Fruit fly (Drosophila melanogaster) whole organism, embryonic: ENCODE data around the gene Pcyt1.

Experiments used
- Bteb2 ChIP-seq: fragments of 200-800 bp; sonication (Bioruptor generic); optimal IDR thresholded peaks from 2 replicates; lab custom pipeline; 2016; ENCODE audit warnings: missing biosample characterization, missing genetic modification characterization
- CG10654 ChIP-seq: fragments of 200-800 bp; sonication (Bioruptor generic); optimal IDR thresholded peaks from 2 replicates; lab custom pipeline; 2016; ENCODE audit warnings: missing biosample characterization, missing genetic modification characterization
- CG11085 ChIP-seq: fragments of 200-800 bp; sonication (Bioruptor generic); IDR thresholded peaks from 2 replicates; pipeline ENCODE4 v1.3.6; 2022; ENCODE audit warnings: missing biosample characterization, missing genetic modification characterization
- CG11504 ChIP-seq: fragments of 200-800 bp; sonication (Bioruptor generic); optimal IDR thresholded peaks from 3 replicates; lab custom pipeline; 2019; ENCODE audit warnings: missing biosample characterization, mild to moderate bottlenecking, missing genetic modification characterization, moderate library complexity
- CG13287 ChIP-seq: fragments of 200-800 bp; sonication (Bioruptor generic); IDR thresholded peaks from 2 replicates; pipeline ENCODE4 v1.3.6; 2022; ENCODE audit warnings: missing biosample characterization, missing genetic modification characterization; ENCODE audit not compliant: partially characterized antibody
- CG13894 ChIP-seq: fragments of 200-800 bp; sonication (Bioruptor generic); optimal IDR thresholded peaks from 3 replicates; lab custom pipeline; 2018; ENCODE audit warnings: missing biosample characterization, mild to moderate bottlenecking, missing genetic modification characterization, moderate library complexity
- CG15073 ChIP-seq: fragments of 200-800 bp; sonication (Bioruptor generic); optimal IDR thresholded peaks from 2 replicates; lab custom pipeline; 2016; ENCODE audit warnings: missing biosample characterization, missing genetic modification characterization
- CG15601 ChIP-seq: fragments of 200-800 bp; sonication (Bioruptor generic); optimal IDR thresholded peaks from 3 replicates; lab custom pipeline; 2019; ENCODE audit warnings: missing biosample characterization, mild to moderate bottlenecking, missing genetic modification characterization, moderate library complexity
- CG17186 ChIP-seq: fragments of 200-800 bp; sonication (Bioruptor generic); optimal IDR thresholded peaks from 3 replicates; lab custom pipeline; 2017; ENCODE audit warnings: missing biosample characterization, missing genetic modification reagents, missing genetic modification characterization
- CG17802 ChIP-seq: fragments of 200-800 bp; sonication (Bioruptor generic); optimal IDR thresholded peaks from 2 replicates; lab custom pipeline; 2018; ENCODE audit warnings: missing biosample characterization, mild to moderate bottlenecking, missing genetic modification characterization, moderate library complexity
- CG17912 ChIP-seq: fragments of 200-800 bp; sonication (Bioruptor generic); optimal IDR thresholded peaks from 2 replicates; lab custom pipeline; 2018; ENCODE audit warnings: missing biosample characterization, mild to moderate bottlenecking, missing genetic modification characterization
- CG30020 ChIP-seq: fragments of 200-800 bp; optimal IDR thresholded peaks from 2 replicates; lab custom pipeline; 2019; ENCODE audit warnings: missing biosample characterization, mild to moderate bottlenecking, missing genetic modification characterization, moderate library complexity
- CG3407 ChIP-seq: fragments of 200-800 bp; sonication (Bioruptor generic); optimal IDR thresholded peaks from 2 replicates; lab custom pipeline; 2018; ENCODE audit warnings: missing biosample characterization, mild to moderate bottlenecking, missing genetic modification characterization
- CG7556 ChIP-seq: fragments of 200-800 bp; sonication (Bioruptor generic); optimal IDR thresholded peaks from 2 replicates; lab custom pipeline; 2017; ENCODE audit warnings: missing biosample characterization, mild to moderate bottlenecking, missing genetic modification characterization
- CG8089 ChIP-seq: fragments of 200-800 bp; sonication (Bioruptor generic); optimal IDR thresholded peaks from 3 replicates; lab custom pipeline; 2016; ENCODE audit warnings: missing biosample characterization, missing genetic modification characterization
- CG9876 ChIP-seq: fragments of 200-800 bp; sonication (Bioruptor generic); optimal IDR thresholded peaks from 2 replicates; lab custom pipeline; 2016; ENCODE audit warnings: missing biosample characterization, missing genetic modification characterization
- Chrac-16 ChIP-seq: fragments of 200-800 bp; sonication (Bioruptor generic); optimal IDR thresholded peaks from 3 replicates; lab custom pipeline; 2016; ENCODE audit warnings: missing biosample characterization, missing genetic modification characterization
- Fer2 ChIP-seq: fragments of 200-800 bp; sonication (Bioruptor generic); optimal IDR thresholded peaks from 2 replicates; lab custom pipeline; 2018; ENCODE audit warnings: missing biosample characterization, mild to moderate bottlenecking, missing genetic modification characterization, moderate library complexity
- Fer3 ChIP-seq: fragments of 200-800 bp; sonication (Bioruptor generic); optimal IDR thresholded peaks from 2 replicates; lab custom pipeline; 2018; ENCODE audit warnings: missing biosample characterization, mild to moderate bottlenecking, missing genetic modification characterization, moderate library complexity
- GATAe ChIP-seq: fragments of 200-800 bp; sonication (Bioruptor generic); conservative IDR thresholded peaks from 2 replicates; pipeline ENCODE4 v1.3.6; 2022; ENCODE audit warnings: missing biosample characterization, missing genetic modification characterization
- Kr ChIP-seq: fragments of 200-800 bp; sonication (Bioruptor generic); optimal IDR thresholded peaks from 2 replicates; lab custom pipeline; 2017; ENCODE audit warnings: missing biosample characterization, mild to moderate bottlenecking, missing genetic modification characterization
- Myb ChIP-seq: fragments of 200-800 bp; sonication (Bioruptor generic); optimal IDR thresholded peaks from 2 replicates; lab custom pipeline; 2016; ENCODE audit warnings: missing biosample characterization, missing genetic modification characterization
- NK7.1 ChIP-seq: fragments of 200-800 bp; sonication (Bioruptor generic); optimal IDR thresholded peaks from 3 replicates; lab custom pipeline; 2016; ENCODE audit warnings: missing biosample characterization, missing genetic modification characterization
- Nf-YA ChIP-seq: fragments of 200-800 bp; sonication (Bioruptor generic); IDR thresholded peaks from 2 replicates; pipeline ENCODE4 v1.3.6; 2022; ENCODE audit warnings: missing biosample characterization, missing genetic modification characterization
- NfI ChIP-seq: fragments of 200-800 bp; sonication (Bioruptor generic); optimal IDR thresholded peaks from 3 replicates; lab custom pipeline; 2018; ENCODE audit warnings: missing biosample characterization, mild to moderate bottlenecking, missing genetic modification characterization, moderate library complexity
- Sox102F ChIP-seq: fragments of 200-800 bp; sonication (Bioruptor generic); optimal IDR thresholded peaks from 2 replicates; lab custom pipeline; 2018; ENCODE audit warnings: missing biosample characterization, mild to moderate bottlenecking, missing genetic modification characterization, moderate library complexity
- Xrp1 ChIP-seq: fragments of 200-800 bp; sonication (Bioruptor generic); IDR thresholded peaks from 2 replicates; pipeline ENCODE4 v1.3.6; 2022; ENCODE audit warnings: missing biosample characterization, missing genetic modification characterization
- cas ChIP-seq: fragments of 200-800 bp; sonication (Bioruptor generic); IDR thresholded peaks from 2 replicates; pipeline ENCODE4 v1.3.6; 2022; ENCODE audit warnings: missing biosample characterization, missing genetic modification characterization
- chm ChIP-seq: fragments of 200-800 bp; sonication (Bioruptor generic); IDR thresholded peaks from 2 replicates; pipeline ENCODE4 v1.3.6; 2022; ENCODE audit warnings: missing biosample characterization, missing genetic modification characterization
- gfzf ChIP-seq: fragments of 200-800 bp; sonication (Bioruptor generic); optimal IDR thresholded peaks from 2 replicates; lab custom pipeline; 2016; ENCODE audit warnings: missing biosample characterization, mild to moderate bottlenecking, missing genetic modification characterization, moderate library complexity
- grn ChIP-seq: fragments of 200-800 bp; sonication (Bioruptor generic); optimal IDR thresholded peaks from 3 replicates; lab custom pipeline; 2017; ENCODE audit warnings: missing biosample characterization, missing genetic modification characterization
- h ChIP-seq: fragments of >200 bp; optimal IDR thresholded peaks from 2 replicates; lab custom pipeline; 2017
- ind ChIP-seq: fragments of 200-800 bp; sonication (Bioruptor generic); optimal IDR thresholded peaks from 3 replicates; lab custom pipeline; 2016; ENCODE audit warnings: missing biosample characterization, missing genetic modification characterization
- lola ChIP-seq, 3 experiments: fragments of >200 bp in 2 of 3; fragments of 200-800 bp in 1 of 3; sonication (Bioruptor generic) in 1 of 3; optimal IDR thresholded peaks; 2 replicates each; lab custom pipeline; 2017 to 2019; ENCODE audit warnings: missing biosample characterization in 3 of 3, missing genetic modification characterization in 3 of 3, mild to moderate bottlenecking in 1 of 3, moderate library complexity in 1 of 3
- lov ChIP-seq, 2 experiments: fragments of 200-800 bp in 1 of 2; fragments of >200 bp in 1 of 2; sonication (Bioruptor generic) in 1 of 2; IDR thresholded peaks in 1 of 2; optimal IDR thresholded peaks in 1 of 2; 2 replicates in 1 of 2; 3 replicates in 1 of 2; pipeline versions ENCODE4 v1.3.6 to Lab custom; 2017 to 2022; ENCODE audit warnings: missing biosample characterization in 1 of 2, missing genetic modification characterization in 1 of 2
- nau ChIP-seq: fragments of 200-800 bp; sonication (Bioruptor generic); optimal IDR thresholded peaks from 3 replicates; lab custom pipeline; 2017; ENCODE audit warnings: missing biosample characterization, mild to moderate bottlenecking, missing genetic modification characterization, missing genetic modification reagents
- nerfin-1 ChIP-seq: fragments of 200-800 bp; sonication (Bioruptor generic); optimal IDR thresholded peaks from 3 replicates; lab custom pipeline; 2019; ENCODE audit warnings: missing biosample characterization, mild to moderate bottlenecking, missing genetic modification characterization, moderate library complexity
- odd ChIP-seq: fragments of 200-800 bp; sonication (Bioruptor generic); optimal IDR thresholded peaks from 2 replicates; lab custom pipeline; 2017; ENCODE audit warnings: missing biosample characterization, mild to moderate bottlenecking, missing genetic modification characterization
- org-1 ChIP-seq: fragments of 200-800 bp; sonication (Bioruptor generic); optimal IDR thresholded peaks from 2 replicates; lab custom pipeline; 2017; ENCODE audit warnings: missing biosample characterization, missing genetic modification characterization
- otp ChIP-seq: fragments of 200-800 bp; sonication (Bioruptor generic); IDR thresholded peaks from 3 replicates; pipeline ENCODE4, ENCODE4 v1.3.6; 2022; ENCODE audit warnings: missing biosample characterization, missing genetic modification characterization
- pb ChIP-seq: fragments of 200-800 bp; sonication (Bioruptor generic); optimal IDR thresholded peaks from 3 replicates; lab custom pipeline; 2016; ENCODE audit warnings: missing biosample characterization, missing genetic modification characterization
- pfk ChIP-seq: fragments of 200-800 bp; sonication (Bioruptor generic); optimal IDR thresholded peaks from 2 replicates; lab custom pipeline; 2018; ENCODE audit warnings: missing biosample characterization, mild to moderate bottlenecking, missing genetic modification characterization, moderate library complexity
- sc ChIP-seq, 3 experiments: fragments of >200 bp in 2 of 3; fragments of 200-800 bp in 1 of 3; sonication (Bioruptor generic) in 1 of 3; optimal IDR thresholded peaks; 2 replicates in 2 of 3; 3 replicates in 1 of 3; lab custom pipeline; 2017; ENCODE audit warnings: mild to moderate bottlenecking in 1 of 3, missing biosample characterization in 1 of 3, missing genetic modification characterization in 1 of 3, missing genetic modification reagents in 1 of 3
- shn ChIP-seq: fragments of 200-800 bp; sonication (Bioruptor generic); optimal IDR thresholded peaks from 3 replicates; lab custom pipeline; 2016; ENCODE audit warnings: missing biosample characterization, missing genetic modification characterization
- so ChIP-seq: fragments of 200-800 bp; sonication (Bioruptor generic); IDR thresholded peaks from 3 replicates; pipeline ENCODE4 v1.3.6; 2022; ENCODE audit warnings: missing biosample characterization, missing genetic modification characterization
- ssp ChIP-seq: fragments of 200-800 bp; sonication (Bioruptor generic); IDR thresholded peaks from 2 replicates; pipeline ENCODE4 v1.3.6; 2022; ENCODE audit warnings: missing biosample characterization, missing genetic modification characterization
- tna ChIP-seq: fragments of 200-800 bp; sonication (Bioruptor generic); IDR thresholded peaks from 2 replicates; pipeline ENCODE4 v1.3.6; 2022; ENCODE audit warnings: missing biosample characterization, missing genetic modification characterization; ENCODE audit not compliant: partially characterized antibody
- toy ChIP-seq: fragments of 200-800 bp; sonication (Bioruptor generic); IDR thresholded peaks from 2 replicates; pipeline ENCODE4 v1.3.6; 2022; ENCODE audit warnings: missing biosample characterization, missing genetic modification characterization

Pcyt1 gene

dm6 chr3L:1579169-1579853, 33.4 kb downstream of the Pcyt1 start (continued):
- peak; percentile 25 for TF ChIP-seq Bteb2
- peak; percentile 47 for TF ChIP-seq NfI (GFP tag; lab: Kevin White, UChicago)
- peak; percentile 72 for TF ChIP-seq CG7556 (GFP tag; lab: Kevin White, UChicago)
- no peak for TF ChIP-seq CG13287 (GFP tag; lab: Robert Waterston, UW)
- no peak for TF ChIP-seq sc (optimal IDR thresholded peaks at IDR 0.05; lab: Kevin White, UChicago)
- TF ChIP-seq sc (GFP tag; optimal IDR thresholded peaks at IDR 0.05; lab: Kevin White, UChicago) = peak; percentile 77
- peak; percentile 39 for TF ChIP-seq Myb (GFP tag; lab: Kevin White, UChicago)
- TF ChIP-seq CG8089 (GFP tag; lab: Kevin White, UChicago) = peak; percentile 72
- TF ChIP-seq CG11504 (tag; lab: Kevin White, UChicago) = peak; percentile 74
- peak; percentile 93 for TF ChIP-seq Kr (GFP tag; lab: Kevin White, UChicago)
- TF ChIP-seq CG17912 (GFP tag; lab: Kevin White, UChicago) = peak; percentile 64
- peak; percentile 86 for TF ChIP-seq nau (GFP tag; lab: Kevin White, UChicago)
- peak; percentile 58 for TF ChIP-seq CG17802 (tag; lab: Kevin White, UChicago)
- TF ChIP-seq odd (GFP tag; lab: Kevin White, UChicago) = peak; percentile 76
- no peak for TF ChIP-seq gfzf (GFP tag; lab: Kevin White, UChicago)
- TF ChIP-seq so (GFP tag; lab: Robert Waterston, UW) = 0 out of 3 replicates have a peak, but pooled peaks have one; percentile 49
- TF ChIP-seq CG30020 (tag; lab: Kevin White, UChicago) = no peak
- TF ChIP-seq CG11085 (GFP tag; lab: Robert Waterston, UW) = no peak
- peak; percentile 75 for TF ChIP-seq CG17186 (GFP tag; lab: Kevin White, UChicago)
- TF ChIP-seq ssp = 0 out of 2 replicates have a peak, but pooled peaks have one; percentile 29
- TF ChIP-seq Fer3 (tag; lab: Kevin White, UChicago) = peak; percentile 61
- peak; percentile 72 for TF ChIP-seq Sox102F (GFP tag; lab: Kevin White, UChicago)
- TF ChIP-seq CG9876 (GFP tag; lab: Kevin White, UChicago) = peak; percentile 44
- peak; percentile 34 for TF ChIP-seq grn (GFP tag; lab: Kevin White, UChicago)
- peak; percentile 14; the same call in 1 of the 2 replicates for TF ChIP-seq GATAe (GFP tag; lab: Robert Waterston, UW)
- TF ChIP-seq cas (GFP tag; lab: Robert Waterston, UW) = no peak
- TF ChIP-seq pfk (GFP tag; lab: Kevin White, UChicago) = peak; percentile 48
- TF ChIP-seq Nf-YA = peak; percentile 57; the same call in 1 of the 2 replicates
- TF ChIP-seq NK7.1 (GFP tag; lab: Kevin White, UChicago) = peak; percentile 38
- no peak for TF ChIP-seq CG13894 (tag; lab: Kevin White, UChicago)
- TF ChIP-seq ind (GFP tag; lab: Kevin White, UChicago) = peak; percentile 60
- no peak for TF ChIP-seq h (lab: Kevin White, UChicago)
- TF ChIP-seq pb (GFP tag; lab: Kevin White, UChicago) = peak; percentile 69
- peak; percentile 75; the same call in 2 of the 3 replicates for TF ChIP-seq otp (GFP tag; lab: Robert Waterston, UW)
- no peak for TF ChIP-seq Fer2 (tag; lab: Kevin White, UChicago)
- peak; percentile 83 for TF ChIP-seq Xrp1 (GFP tag; lab: Robert Waterston, UW)
- TF ChIP-seq chm (GFP tag; lab: Robert Waterston, UW) = peak; percentile 73
- TF ChIP-seq lola (GFP tag; optimal IDR thresholded peaks at IDR 0.05; lab: Kevin White, UChicago) = peak in 1 of 3 experiments; percentile 60
- TF ChIP-seq toy (GFP tag; lab: Robert Waterston, UW) = no peak
- peak; percentile 86 for TF ChIP-seq CG3407 (GFP tag; lab: Kevin White, UChicago)
- TF ChIP-seq CG10654 (GFP tag; lab: Kevin White, UChicago) = peak; percentile 73
- peak; percentile 76 for TF ChIP-seq nerfin-1
- peak; percentile 83 for TF ChIP-seq CG15601 (tag; lab: Kevin White, UChicago)
- TF ChIP-seq lov (optimal IDR thresholded peaks at IDR 0.05; lab: Kevin White, UChicago) = no peak
- TF ChIP-seq lov (GFP tag; IDR thresholded peaks at IDR 0.05; lab: Robert Waterston, UW) = peak; percentile 86; the same call in 2 of the 3 replicates
- TF ChIP-seq Chrac-16 (GFP tag; lab: Kevin White, UChicago) = no peak
- TF ChIP-seq org-1 (GFP tag; lab: Kevin White, UChicago) = peak; percentile 78
- peak; percentile 69 for TF ChIP-seq shn (GFP tag; lab: Kevin White, UChicago)
- no peak for TF ChIP-seq CG15073 (GFP tag; lab: Kevin White, UChicago)
- no peak for TF ChIP-seq tna (GFP tag; lab: Robert Waterston, UW)
